Fruit fly (Drosophila melanogaster) whole organism: ENCODE results near the gene CG8289.

Experiments used
- Dll ChIP-seq: fragments of >200 bp; optimal IDR thresholded peaks from 2 replicates; lab custom pipeline; 2017
- psq ChIP-seq: fragments of >200 bp; optimal IDR thresholded peaks from 2 replicates; lab custom pipeline; 2017
- usp ChIP-seq: fragments of >200 bp; optimal IDR thresholded peaks from 2 replicates; lab custom pipeline; 2017; ENCODE audit warnings: missing biosample characterization, missing genetic modification characterization, mixed read lengths

- TF ChIP-seq psq (lab: Kevin White, UChicago) (no peak), Dll (lab: Kevin White, UChicago) (no peak), usp (GFP tag; lab: Kevin White, UChicago) (no peak)
These were observed 22.6 kb upstream of the CG8289 start for dm6 chrX:17658207-17659118.
